Worm (Caenorhabditis elegans): ENCODE data around the gene Y39A1A.16.

Y39A1A.16 gene

DNA sequence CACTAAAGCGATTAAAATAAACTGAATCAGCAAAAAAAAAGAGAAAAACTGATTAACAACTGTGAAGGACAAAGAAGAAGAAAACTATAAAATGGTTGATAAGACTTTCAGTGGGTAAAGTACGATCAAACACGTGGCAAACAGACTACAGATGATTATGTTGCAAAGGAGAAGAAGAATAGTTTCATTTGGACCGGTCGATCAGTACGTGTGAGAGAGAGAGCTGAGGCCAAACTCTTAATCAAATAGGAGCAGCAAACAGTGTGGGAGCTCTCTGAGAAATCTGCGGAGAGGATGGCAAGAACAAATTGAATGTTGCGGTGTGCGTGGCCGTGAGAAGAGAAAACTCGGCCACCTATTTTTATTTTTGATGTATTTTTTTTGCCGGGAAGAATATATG, 40.0 kb downstream of the Y39A1A.16 start (continued):
- TF ChIP-seq nhr-11 (tag; optimal IDR thresholded peaks at IDR 0.05) (no peak), egl-43 (GFP tag; IDR thresholded peaks at IDR 0.05) (no peak), nhr-6 (tag; optimal IDR thresholded peaks at IDR 0.05) (no peak), Y105C5A.15 (GFP tag; IDR thresholded peaks at IDR 0.05) (no peak), ama-1 (optimal IDR thresholded peaks at IDR 0.05) (no peak), jun-1 (tag; optimal IDR thresholded peaks at IDR 0.05) (no peak), pha-4 (GFP tag; IDR thresholded peaks at IDR 0.05) (no peak), pha-4 (tag; optimal IDR thresholded peaks at IDR 0.05) (no peak), Y5F2A.4 (GFP tag; optimal IDR thresholded peaks at IDR 0.05) (no peak), T26A8.4 (GFP tag; IDR thresholded peaks at IDR 0.05) (peak; percentile 57), ceh-28 (tag; optimal IDR thresholded peaks at IDR 0.05) (no peak), sdz-12 (GFP tag; optimal IDR thresholded peaks at IDR 0.05) (no peak), nhr-237 (tag; optimal IDR thresholded peaks at IDR 0.05) (no peak), nhr-111 (GFP tag; optimal IDR thresholded peaks at IDR 0.05) (no peak), zag-1 (tag; optimal IDR thresholded peaks at IDR 0.05) (no peak), nhr-10 (tag; optimal IDR thresholded peaks at IDR 0.05) (peak; percentile 31), dmd-8 (GFP tag; IDR thresholded peaks at IDR 0.05) (no peak), ztf-11 (tag; optimal IDR thresholded peaks at IDR 0.05) (no peak), lin-29 (GFP tag; IDR thresholded peaks at IDR 0.05) (no peak), fkh-10 (GFP tag; optimal IDR thresholded peaks at IDR 0.05) (no peak), R02D3.7 (tag; optimal IDR thresholded peaks at IDR 0.05) (no peak), aha-1 (tag) (no peak), ceh-20 (GFP tag; IDR thresholded peaks at IDR 0.05) (no peak), lin-15B (tag; optimal IDR thresholded peaks at IDR 0.05) (no peak), madf-9 (GFP tag; conservative IDR thresholded peaks at IDR 0.05) (no peak), nhr-28 (tag; optimal IDR thresholded peaks at IDR 0.05) (peak; percentile 79), hlh-30 (tag; optimal IDR thresholded peaks at IDR 0.05; ENCODE audit: insufficient read depth) (peak; percentile 61), mxl-2 (GFP tag; conservative IDR thresholded peaks at IDR 0.05) (no peak), lin-39 (tag; optimal IDR thresholded peaks at IDR 0.05) (no peak), nhr-41 (GFP tag; IDR thresholded peaks at IDR 0.05) (no peak), set-16 (GFP tag; IDR thresholded peaks at IDR 0.05) (no peak), lsy-2 (tag; optimal IDR thresholded peaks at IDR 0.05) (peak in 1 of 2 experiments; percentile 21), hmg-1.1 (GFP tag; IDR thresholded peaks at IDR 0.05) (no peak), lin-1 (GFP tag; IDR thresholded peaks at IDR 0.05) (0 out of 2 replicates have a peak, but pooled peaks have one; percentile 23), ZK546.5 (tag; optimal IDR thresholded peaks at IDR 0.05) (no peak), tag-97 (GFP tag; IDR thresholded peaks at IDR 0.05) (no peak), lin-13 (GFP tag; optimal IDR thresholded peaks at IDR 0.05) (no peak), mxl-3 (GFP tag; optimal IDR thresholded peaks at IDR 0.05) (peak; percentile 56), lin-38 (GFP tag; IDR thresholded peaks at IDR 0.05) (0 out of 2 replicates have a peak, but pooled peaks have one; percentile 16), ztf-7 (tag; optimal IDR thresholded peaks at IDR 0.05) (no peak), daf-16 (GFP tag; optimal IDR thresholded peaks at IDR 0.05) (no peak), daf-16 (tag; optimal IDR thresholded peaks at IDR 0.05) (peak; percentile 22), T20F7.1 (GFP tag; optimal IDR thresholded peaks at IDR 0.05) (peak; percentile 29), saeg-2 (GFP tag; IDR thresholded peaks at IDR 0.05) (no peak), php-3 (GFP tag; IDR thresholded peaks at IDR 0.05) (no peak; the same call in 1 of the 2 replicates), nhr-76 (tag; optimal IDR thresholded peaks at IDR 0.05) (no peak), ces-1 (GFP tag; optimal IDR thresholded peaks at IDR 0.05) (no peak), mep-1 (tag; optimal IDR thresholded peaks at IDR 0.05) (peak; percentile 33), daf-8 (GFP tag; IDR thresholded peaks at IDR 0.05) (no peak), ZK337.2 (GFP tag; IDR thresholded peaks at IDR 0.05) (no peak), unc-39 (tag; optimal IDR thresholded peaks at IDR 0.05) (no peak), nhr-25 (tag; optimal IDR thresholded peaks at IDR 0.05; ENCODE audit: borderline replicate concordance, insufficient read depth) (no peak), aly-2 (tag; optimal IDR thresholded peaks at IDR 0.05) (no peak), F44E2.7 (GFP tag; IDR thresholded peaks at IDR 0.05) (no peak)
